3 worm cellular contexts compared by ENCODE assay signal in the genomic region with DNA sequence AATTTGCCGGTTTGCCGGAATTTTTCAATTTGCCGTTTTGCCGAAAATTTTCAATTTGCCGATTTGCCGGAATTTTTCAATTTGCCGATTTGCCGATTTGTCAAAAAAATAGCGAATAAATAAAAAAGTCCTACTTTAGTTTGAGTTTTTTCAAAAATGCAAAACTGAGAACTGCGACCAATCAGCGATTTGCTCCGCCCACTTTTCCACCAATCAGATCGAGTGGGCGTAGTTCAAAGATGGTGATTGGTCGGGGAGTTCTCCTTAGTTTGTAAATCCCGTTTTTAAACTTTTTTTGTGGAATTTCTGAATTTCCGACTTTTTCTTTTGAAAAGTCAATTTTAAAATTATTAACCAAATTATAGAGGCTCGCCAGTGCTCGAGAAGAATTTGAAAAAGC.
A peak's percentile ranks its signal among the peaks of the same experiment; 100 is the strongest.
TF ChIP-seq lines count a peak whose summit lies in the region.

No protein-coding gene starts in this region.

TF ChIP-seq in whole organism, L3 larva, 47 proteins besides CTCF, POLR2A, EP300 and RAD21:
- TF ChIP-seq nfya-1 (tag; optimal IDR thresholded peaks at IDR 0.05; lab: Kevin White, UChicago; ENCODE audit: insufficient read depth) (peak; percentile 97), ztf-4 (tag; optimal IDR thresholded peaks at IDR 0.05; lab: Kevin White, UChicago) (no peak)

TF ChIP-seq in whole organism, late embryonic, 69 proteins besides CTCF, POLR2A, EP300 and RAD21:
- peak; percentile 95 for TF ChIP-seq nfya-1 (tag; optimal IDR thresholded peaks at IDR 0.05; lab: Kevin White, UChicago)
- TF ChIP-seq ceh-45 (GFP tag; IDR thresholded peaks at IDR 0.05; lab: Robert Waterston, UW): no peak

TF ChIP-seq in whole organism, young adult, 124 proteins besides CTCF, POLR2A, EP300 and RAD21:
- peak; percentile 87 for TF ChIP-seq nfyb-1 (GFP tag; IDR thresholded peaks at IDR 0.05; lab: Robert Waterston, UW)
- no peak for TF ChIP-seq aptf-2 (GFP tag; conservative IDR thresholded peaks at IDR 0.05; lab: Robert Waterston, UW)
